Fruit fly (Drosophila melanogaster): ENCODE data around the gene t-Grip91.

t-Grip91 gene

dm6 chr2L:15750523-15751258 lies 33.2 kb upstream of the t-Grip91 start, which contains the start of gene ND-B17 (continued):
- TF ChIP-seq Dip2 (GFP tag; IDR thresholded peaks at IDR 0.05) (no peak), CG9727 (GFP tag; optimal IDR thresholded peaks at IDR 0.05) (no peak), Lhr (GFP tag; optimal IDR thresholded peaks at IDR 0.05) (peak; percentile 65), NC2α (GFP tag; optimal IDR thresholded peaks at IDR 0.05) (no peak), HHEX (GFP tag; optimal IDR thresholded peaks at IDR 0.05) (no peak), Ets65A (GFP tag) (no peak), run (tag; optimal IDR thresholded peaks at IDR 0.05) (no peak), so (GFP tag; IDR thresholded peaks at IDR 0.05) (0 out of 3 replicates have a peak, but pooled peaks have one; percentile 7), CG3163 (GFP tag; optimal IDR thresholded peaks at IDR 0.05) (peak; percentile 29), CG4854 (GFP tag; optimal IDR thresholded peaks at IDR 0.05) (no peak), ranshi (GFP tag; IDR thresholded peaks at IDR 0.05) (peak; percentile 63; the same call in 1 of the 2 replicates), NfI (GFP tag; optimal IDR thresholded peaks at IDR 0.05) (no peak), CG14667 (GFP tag; IDR thresholded peaks at IDR 0.05) (no peak), Sox100B (GFP tag; optimal IDR thresholded peaks at IDR 0.05) (no peak), slou (GFP tag; optimal IDR thresholded peaks at IDR 0.05) (peak; percentile 28), CG18764 (GFP tag; optimal IDR thresholded peaks at IDR 0.05) (no peak), onecut (GFP tag; IDR thresholded peaks at IDR 0.05) (no peak), BtbVII (GFP tag; optimal IDR thresholded peaks at IDR 0.05) (no peak), Taf1 (GFP tag; IDR thresholded peaks at IDR 0.05) (no peak), CG7987 (GFP tag; optimal IDR thresholded peaks at IDR 0.05) (no peak), CG13624 (GFP tag; optimal IDR thresholded peaks at IDR 0.05) (peak; percentile 35), CG17328 (GFP tag; IDR thresholded peaks at IDR 0.05) (peak; percentile 71), Dad (GFP tag; optimal IDR thresholded peaks at IDR 0.05) (no peak), tgo (GFP tag; IDR thresholded peaks at IDR 0.05) (no peak; the same call in 2 of the 3 replicates), Spps (tag; optimal IDR thresholded peaks at IDR 0.05) (no peak), jing (GFP tag; optimal IDR thresholded peaks at IDR 0.05) (no peak), pfk (GFP tag; optimal IDR thresholded peaks at IDR 0.05) (no peak), CG12104 (GFP tag; optimal IDR thresholded peaks at IDR 0.05) (no peak), Ada2b (GFP tag; IDR thresholded peaks at IDR 0.05) (peak; percentile 27; the same call in 1 of the 2 replicates), CG14965 (GFP tag; optimal IDR thresholded peaks at IDR 0.05; ENCODE audit: borderline replicate concordance) (no peak), Hey (tag; optimal IDR thresholded peaks at IDR 0.05) (no peak), fu2 (GFP tag; optimal IDR thresholded peaks at IDR 0.05) (peak; percentile 27), sens-2 (GFP tag; IDR thresholded peaks at IDR 0.05) (peak; percentile 35; the same call in 1 of the 2 replicates), ewg (GFP tag; optimal IDR thresholded peaks at IDR 0.05) (no peak), gfzf (GFP tag; optimal IDR thresholded peaks at IDR 0.05) (peak; percentile 76), Dek (tag; optimal IDR thresholded peaks at IDR 0.05) (no peak), Sry-δ (GFP tag; optimal IDR thresholded peaks at IDR 0.05) (peak; percentile 12), E2f2 (GFP tag; IDR thresholded peaks at IDR 0.05) (peak; percentile 57), CG6254 (GFP tag; optimal IDR thresholded peaks at IDR 0.05) (no peak), klu (GFP tag; IDR thresholded peaks at IDR 0.05) (no peak), CG18619 (GFP tag; optimal IDR thresholded peaks at IDR 0.05) (no peak), GATAe (GFP tag; conservative IDR thresholded peaks at IDR 0.05) (no peak), ems (GFP tag; optimal IDR thresholded peaks at IDR 0.05) (no peak), Blimp-1 (GFP tag; optimal IDR thresholded peaks at IDR 0.05) (no peak), salm (tag; optimal IDR thresholded peaks at IDR 0.05) (no peak), CG3838 (GFP tag; optimal IDR thresholded peaks at IDR 0.05) (no peak), CG7786 (GFP tag; optimal IDR thresholded peaks at IDR 0.05) (peak; percentile 50), hb (GFP tag; IDR thresholded peaks at IDR 0.05; ENCODE audit: partially characterized antibody) (no peak), Drgx (GFP tag; IDR thresholded peaks at IDR 0.05) (no peak), CG33557 (GFP tag; optimal IDR thresholded peaks at IDR 0.05) (peak; percentile 3)
